Fruit fly (Drosophila melanogaster) whole organism, pupa: Measurements from ENCODE around the gene Lsm12a.

Experiments used
- CG10348 ChIP-seq: fragments of 200-800 bp; sonication (Bioruptor generic); IDR thresholded peaks from 2 replicates; pipeline ENCODE4 v1.3.6; 2022; ENCODE audit warnings: missing biosample characterization, missing genetic modification characterization
- CG12605 ChIP-seq: fragments of 200-800 bp; sonication (Bioruptor generic); IDR thresholded peaks from 2 replicates; pipeline ENCODE4 v1.3.6; 2022; ENCODE audit warnings: missing biosample characterization, missing genetic modification characterization
- CG13204 ChIP-seq: fragments of 200-800 bp; sonication (Bioruptor generic); optimal IDR thresholded peaks from 2 replicates; lab custom pipeline; 2018; ENCODE audit warnings: missing biosample characterization, mild to moderate bottlenecking, missing genetic modification characterization, moderate library complexity
- CG14655 ChIP-seq: fragments of 200-800 bp; sonication (Bioruptor generic); optimal IDR thresholded peaks from 3 replicates; lab custom pipeline; 2017; ENCODE audit warnings: mild to moderate bottlenecking, missing biosample characterization, missing genetic modification reagents, missing genetic modification characterization
- CG15710 ChIP-seq: fragments of 200-800 bp; sonication (Bioruptor generic); optimal IDR thresholded peaks from 2 replicates; lab custom pipeline; 2018; ENCODE audit warnings: missing biosample characterization, mild to moderate bottlenecking, missing genetic modification characterization, moderate library complexity
- CG17806 ChIP-seq: fragments of 200-800 bp; sonication (Bioruptor generic); optimal IDR thresholded peaks from 2 replicates; lab custom pipeline; 2018; ENCODE audit warnings: missing biosample characterization, mild to moderate bottlenecking, missing genetic modification characterization, moderate library complexity
- CG32121 ChIP-seq: fragments of 200-800 bp; sonication (Bioruptor generic); IDR thresholded peaks from 2 replicates; pipeline ENCODE4 v1.3.6; 2022; ENCODE audit warnings: missing biosample characterization, missing genetic modification characterization
- CG34367 ChIP-seq: fragments of 200-800 bp; sonication (Bioruptor generic); optimal IDR thresholded peaks from 2 replicates; lab custom pipeline; 2018; ENCODE audit warnings: missing biosample characterization, mild to moderate bottlenecking, missing genetic modification characterization
- CG4496 ChIP-seq: fragments of 200-800 bp; sonication (Bioruptor generic); IDR thresholded peaks from 3 replicates; pipeline ENCODE4 v1.3.6; 2022; ENCODE audit warnings: missing biosample characterization, missing genetic modification characterization
- CG8159 ChIP-seq: fragments of 200-800 bp; sonication (Bioruptor generic); optimal IDR thresholded peaks from 3 replicates; lab custom pipeline; 2018; ENCODE audit warnings: missing biosample characterization, mild to moderate bottlenecking, missing genetic modification characterization, moderate library complexity
- CG8301 ChIP-seq: fragments of 200-800 bp; sonication (Bioruptor generic); optimal IDR thresholded peaks from 2 replicates; lab custom pipeline; 2018; ENCODE audit warnings: missing biosample characterization, mild to moderate bottlenecking, missing genetic modification characterization
- CG9948 ChIP-seq: fragments of 200-800 bp; sonication (Bioruptor generic); optimal IDR thresholded peaks from 2 replicates; lab custom pipeline; 2018; ENCODE audit warnings: missing biosample characterization, mild to moderate bottlenecking, missing genetic modification characterization, moderate library complexity
- D1 ChIP-seq: fragments of 200-800 bp; sonication (Bioruptor generic); optimal IDR thresholded peaks from 2 replicates; lab custom pipeline; 2018; ENCODE audit warnings: missing biosample characterization, mild to moderate bottlenecking, missing genetic modification characterization, moderate library complexity
- EcR ChIP-seq: fragments of 200-800 bp; sonication (Bioruptor generic); optimal IDR thresholded peaks from 3 replicates; lab custom pipeline; 2019; ENCODE audit warnings: missing biosample characterization, missing genetic modification characterization, mild to moderate bottlenecking, moderate library complexity, missing genetic modification reagents
- Ets98B ChIP-seq: fragments of 200-800 bp; sonication (Bioruptor generic); IDR thresholded peaks from 2 replicates; pipeline ENCODE4 v1.3.6; 2022; ENCODE audit warnings: missing biosample characterization, missing genetic modification characterization
- Pif1A ChIP-seq: fragments of 200-800 bp; sonication (Bioruptor generic); optimal IDR thresholded peaks from 3 replicates; lab custom pipeline; 2016; ENCODE audit warnings: missing biosample characterization, missing genetic modification characterization
- Pif1B ChIP-seq: fragments of 200-800 bp; sonication (Bioruptor generic); optimal IDR thresholded peaks from 3 replicates; lab custom pipeline; 2016; ENCODE audit warnings: missing biosample characterization, missing genetic modification characterization
- Snoo ChIP-seq: fragments of 200-800 bp; sonication (Bioruptor generic); optimal IDR thresholded peaks from 3 replicates; lab custom pipeline; 2017; ENCODE audit warnings: missing biosample characterization, mild to moderate bottlenecking, missing genetic modification characterization, inconsistent platforms
- fd96Ca ChIP-seq: fragments of 200-800 bp; sonication (Bioruptor generic); IDR thresholded peaks from 3 replicates; pipeline ENCODE4 v1.3.6; 2022; ENCODE audit warnings: missing biosample characterization, missing genetic modification characterization
- gl ChIP-seq: fragments of 200-800 bp; sonication (Bioruptor generic); optimal IDR thresholded peaks from 2 replicates; lab custom pipeline; 2018; ENCODE audit warnings: missing biosample characterization, mild to moderate bottlenecking, missing genetic modification characterization
- rn ChIP-seq: fragments of 200-800 bp; sonication (Bioruptor generic); IDR thresholded peaks from 2 replicates; pipeline ENCODE4 v1.3.6; 2022; ENCODE audit warnings: missing biosample characterization, missing genetic modification characterization

Gene Lsm12a

dm6 chrX:12017815-12018439, 513 bp upstream of the Lsm12a start, which contains the start of gene Chrac-16:
Gene Chrac-16 (minus strand): TSS chrX:12017961.
- TF ChIP-seq EcR (GFP tag; lab: Kevin White, UChicago) (no peak), rn (GFP tag; lab: Robert Waterston, UW) (no peak), Ets98B (GFP tag; lab: Robert Waterston, UW) (no peak), CG15710 (no peak), CG9948 (no peak), Snoo (tag; lab: Kevin White, UChicago) (no peak), D1 (tag; lab: Kevin White, UChicago) (no peak), fd96Ca (GFP tag; lab: Robert Waterston, UW) (no peak), CG13204 (GFP tag; lab: Kevin White, UChicago) (no peak), Pif1B (GFP tag; lab: Kevin White, UChicago) (no peak), CG17806 (tag; lab: Kevin White, UChicago) (no peak), CG34367 (tag; lab: Kevin White, UChicago) (no peak), gl (tag; lab: Kevin White, UChicago) (no peak), CG32121 (GFP tag; lab: Robert Waterston, UW) (no peak), CG10348 (GFP tag; lab: Robert Waterston, UW) (no peak)

- TF ChIP-seq Pif1B (GFP tag; lab: Kevin White, UChicago), result no peak
- TF ChIP-seq fd96Ca (GFP tag; lab: Robert Waterston, UW), result no peak
- no peak for TF ChIP-seq Pif1A
- no peak for TF ChIP-seq CG10348 (GFP tag; lab: Robert Waterston, UW)
- no peak for TF ChIP-seq CG32121 (GFP tag; lab: Robert Waterston, UW)
- no peak for TF ChIP-seq rn (GFP tag; lab: Robert Waterston, UW)
- TF ChIP-seq CG17806 (tag; lab: Kevin White, UChicago), result no peak
- TF ChIP-seq gl (tag; lab: Kevin White, UChicago), result no peak
- no peak for TF ChIP-seq CG12605 (GFP tag; lab: Robert Waterston, UW)
- no peak for TF ChIP-seq CG8301 (tag; lab: Kevin White, UChicago)
- TF ChIP-seq Snoo (tag; lab: Kevin White, UChicago), result no peak
- TF ChIP-seq CG34367 (tag; lab: Kevin White, UChicago), result no peak
- no peak for TF ChIP-seq CG14655 (GFP tag; lab: Kevin White, UChicago)
- TF ChIP-seq CG8159 (tag; lab: Kevin White, UChicago), result no peak
- TF ChIP-seq EcR (GFP tag; lab: Kevin White, UChicago), result no peak
- TF ChIP-seq Ets98B (GFP tag; lab: Robert Waterston, UW), result no peak
- no peak for TF ChIP-seq CG4496 (GFP tag; lab: Robert Waterston, UW)
- TF ChIP-seq, all 21 proteins: peak for 0
These were observed 2.4 kb downstream of the Lsm12a start, which contains the start of gene Tango4 for dm6 chrX:12020857-12021256. Gene Tango4 (plus strand): TSS chrX:12021068.

dm6 chrX:12021750-12022149, 3.3 kb downstream of the Lsm12a start:
- TF ChIP-seq CG17806 (tag; lab: Kevin White, UChicago), result no peak
- no peak for TF ChIP-seq Pif1A
- no peak for TF ChIP-seq CG4496 (GFP tag; lab: Robert Waterston, UW)
- TF ChIP-seq CG34367 (tag; lab: Kevin White, UChicago), result no peak
- TF ChIP-seq Snoo (tag; lab: Kevin White, UChicago), result no peak
- no peak for TF ChIP-seq CG15710
- no peak for TF ChIP-seq gl (tag; lab: Kevin White, UChicago)
- no peak for TF ChIP-seq CG10348 (GFP tag; lab: Robert Waterston, UW)
- no peak for TF ChIP-seq CG14655 (GFP tag; lab: Kevin White, UChicago)
- TF ChIP-seq CG12605 (GFP tag; lab: Robert Waterston, UW), result no peak
- TF ChIP-seq Ets98B (GFP tag; lab: Robert Waterston, UW), result no peak
- no peak for TF ChIP-seq CG8301 (tag; lab: Kevin White, UChicago)
- no peak for TF ChIP-seq D1 (tag; lab: Kevin White, UChicago)
- TF ChIP-seq rn (GFP tag; lab: Robert Waterston, UW), result no peak

- TF ChIP-seq fd96Ca (GFP tag; lab: Robert Waterston, UW), result no peak
- TF ChIP-seq Ets98B (GFP tag; lab: Robert Waterston, UW), result peak; percentile 22; the same call in 1 of the 2 replicates
- TF ChIP-seq CG4496 (GFP tag; lab: Robert Waterston, UW), result peak; percentile 63
- TF ChIP-seq CG8159 (tag; lab: Kevin White, UChicago), result no peak
- no peak for TF ChIP-seq Pif1A
- TF ChIP-seq rn (GFP tag; lab: Robert Waterston, UW), result no peak
- TF ChIP-seq Pif1B (GFP tag; lab: Kevin White, UChicago), result no peak
- TF ChIP-seq, all 21 proteins: peak for 2
These were observed 10.5 kb downstream of the Lsm12a start, which contains the start of gene Usp7 for dm6 chrX:12028825-12029514. Gene Usp7 (minus strand): TSS chrX:12029032.

- no peak for TF ChIP-seq CG9948
- TF ChIP-seq CG10348 (GFP tag; lab: Robert Waterston, UW), result no peak
- TF ChIP-seq Pif1B (GFP tag; lab: Kevin White, UChicago), result no peak
- no peak for TF ChIP-seq CG8301 (tag; lab: Kevin White, UChicago)
- no peak for TF ChIP-seq CG15710
- TF ChIP-seq CG34367 (tag; lab: Kevin White, UChicago), result no peak
- no peak for TF ChIP-seq Ets98B (GFP tag; lab: Robert Waterston, UW)
- TF ChIP-seq CG17806 (tag; lab: Kevin White, UChicago), result no peak
- TF ChIP-seq CG13204 (GFP tag; lab: Kevin White, UChicago), result no peak
- TF ChIP-seq Pif1A, result no peak
- no peak for TF ChIP-seq rn (GFP tag; lab: Robert Waterston, UW)
- no peak for TF ChIP-seq D1 (tag; lab: Kevin White, UChicago)
- TF ChIP-seq CG4496 (GFP tag; lab: Robert Waterston, UW), result no peak
These were observed 13.0 kb downstream of the Lsm12a start, which contains the start of gene Cyp311a1 for dm6 chrX:12031400-12031799. Gene Cyp311a1 (minus strand): TSS chrX:12031465.
